Fruit fly (Drosophila melanogaster): ENCODE data around the gene Grip163.

Gene Grip163

DNA sequence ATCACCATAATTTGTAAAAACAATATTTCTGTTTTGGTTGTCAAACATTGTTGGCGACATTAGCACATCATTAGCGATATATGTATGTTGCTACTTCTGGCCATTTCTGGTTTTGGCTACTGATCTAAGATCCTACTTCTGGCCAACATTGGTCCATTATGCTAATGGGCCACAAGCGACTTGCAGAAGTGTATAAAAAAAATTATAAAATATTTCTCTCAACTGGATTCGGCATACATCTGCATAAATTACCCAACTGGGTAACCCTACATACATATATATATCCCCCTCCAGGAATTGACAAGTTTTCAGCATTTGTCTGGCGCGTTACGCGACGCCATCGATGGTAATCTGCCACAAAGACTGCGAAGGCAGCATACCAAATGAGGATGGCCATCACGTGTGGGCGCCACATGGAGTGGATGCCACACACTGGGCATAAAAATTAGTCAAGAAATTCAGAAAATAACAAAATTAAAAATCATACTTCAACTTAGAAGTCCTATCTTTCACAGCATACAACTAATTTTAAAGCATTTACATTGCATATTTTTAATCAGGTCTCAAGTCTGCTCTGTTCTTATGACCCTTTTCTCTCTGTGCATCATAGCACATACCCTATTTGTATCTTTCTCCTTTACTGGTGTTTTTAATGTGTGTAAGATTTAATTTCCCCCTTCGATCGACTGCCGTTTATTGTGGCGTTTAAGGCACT, 39.7 kb upstream of the Grip163 start (continued):
- TF ChIP-seq seq (GFP tag; IDR thresholded peaks at IDR 0.05) (no peak), odd (GFP tag; optimal IDR thresholded peaks at IDR 0.05) (no peak), HHEX (GFP tag; optimal IDR thresholded peaks at IDR 0.05) (peak; percentile 5), crc (GFP tag; optimal IDR thresholded peaks at IDR 0.05) (no peak), Mrtf (GFP tag; IDR thresholded peaks at IDR 0.05) (no peak), CG4282 (GFP tag; optimal IDR thresholded peaks at IDR 0.05) (no peak), HLH3B (GFP tag; IDR thresholded peaks at IDR 0.05) (peak; percentile 59), Max (GFP tag; optimal IDR thresholded peaks at IDR 0.05) (peak; percentile 27), CG10209 (GFP tag; optimal IDR thresholded peaks at IDR 0.05) (no peak), CG7963 (GFP tag; IDR thresholded peaks at IDR 0.05; ENCODE audit: partially characterized antibody) (no peak), D (optimal IDR thresholded peaks at IDR 0.05) (no peak), D (GFP tag; optimal IDR thresholded peaks at IDR 0.05) (peak; percentile 50), Doc3 (GFP tag; IDR thresholded peaks at IDR 0.05; ENCODE audit: partially characterized antibody) (no peak), bcd (GFP tag; optimal IDR thresholded peaks at IDR 0.05) (peak; percentile 38), Ptx1 (GFP tag; IDR thresholded peaks at IDR 0.05) (peak; percentile 60), peb (GFP tag; IDR thresholded peaks at IDR 0.05) (0 out of 2 replicates have a peak, but pooled peaks have one; percentile 23), Dp (GFP tag; optimal IDR thresholded peaks at IDR 0.05) (no peak), CG5180 (GFP tag; optimal IDR thresholded peaks at IDR 0.05) (no peak), CG1024 (GFP tag; IDR thresholded peaks at IDR 0.05) (peak; percentile 59), CG17568 (GFP tag; optimal IDR thresholded peaks at IDR 0.05) (no peak), bbx (GFP tag; IDR thresholded peaks at IDR 0.05; ENCODE audit: partially characterized antibody) (no peak), E2f1 (GFP tag; IDR thresholded peaks at IDR 0.05) (peak; percentile 63; the same call in 1 of the 2 replicates), CG15479 (GFP tag; optimal IDR thresholded peaks at IDR 0.05) (no peak), CG10462 (GFP tag; optimal IDR thresholded peaks at IDR 0.05) (no peak), CG17186 (GFP tag; optimal IDR thresholded peaks at IDR 0.05) (no peak), sna (GFP tag; IDR thresholded peaks at IDR 0.05; ENCODE audit: partially characterized antibody) (no peak), Hsf (GFP tag; optimal IDR thresholded peaks at IDR 0.05) (no peak), Six4 (GFP tag; optimal IDR thresholded peaks at IDR 0.05) (peak; percentile 62), klu (GFP tag; IDR thresholded peaks at IDR 0.05) (peak; percentile 43; the same call in 1 of the 2 replicates), tgo (GFP tag; IDR thresholded peaks at IDR 0.05) (peak; percentile 68), NfI (GFP tag; optimal IDR thresholded peaks at IDR 0.05) (no peak), CG10267 (tag; optimal IDR thresholded peaks at IDR 0.05) (peak; percentile 73), BtbVII (GFP tag; optimal IDR thresholded peaks at IDR 0.05) (no peak), CG2116 (GFP tag; optimal IDR thresholded peaks at IDR 0.05) (no peak), CG14441 (GFP tag; IDR thresholded peaks at IDR 0.05) (peak; percentile 67), pzg (GFP tag; optimal IDR thresholded peaks at IDR 0.05) (no peak), dan (GFP tag; IDR thresholded peaks at IDR 0.05) (no peak; the same call in 1 of the 2 replicates), Hr78 (GFP tag; optimal IDR thresholded peaks at IDR 0.05) (no peak), CTCF (GFP tag; optimal IDR thresholded peaks at IDR 0.05) (no peak), lov (optimal IDR thresholded peaks at IDR 0.05) (no peak), lov (GFP tag; IDR thresholded peaks at IDR 0.05) (no peak), grn (GFP tag; optimal IDR thresholded peaks at IDR 0.05) (peak; percentile 38), CG4424 (GFP tag; optimal IDR thresholded peaks at IDR 0.05) (peak; percentile 70), CG15601 (tag; optimal IDR thresholded peaks at IDR 0.05) (peak; percentile 19), onecut (GFP tag; IDR thresholded peaks at IDR 0.05) (peak; percentile 49), Jarid2 (GFP tag; optimal IDR thresholded peaks at IDR 0.05) (no peak), CG17361 (GFP tag; IDR thresholded peaks at IDR 0.05) (peak; percentile 57; the same call in 2 of the 3 replicates), CG13424 (tag; optimal IDR thresholded peaks at IDR 0.05) (no peak), Doc2 (GFP tag; IDR thresholded peaks at IDR 0.05) (no peak), tll (GFP tag; optimal IDR thresholded peaks at IDR 0.05) (no peak)
